Worm (Caenorhabditis elegans) whole organism, midembryonic: ENCODE measurements around the gene glct-6.

ENCODE experiments used
- T22C8.4 ChIP-seq: fragments of 200-800 bp; sonication (Bioruptor generic); IDR thresholded peaks from 2 replicates; pipeline ENCODE4 v1.3.6; 2022; ENCODE audit warnings: missing genetic modification characterization, missing compliant biosample characterization
- cog-1 ChIP-seq: sonication (generic microtip); optimal IDR thresholded peaks from 2 replicates; lab custom pipeline; 2016; ENCODE audit warnings: missing genetic modification characterization, missing compliant biosample characterization
- flt-1 ChIP-seq: fragments of 200-800 bp; sonication (Bioruptor generic); IDR thresholded peaks from 2 replicates; pipeline ENCODE4 v1.3.6; 2022; ENCODE audit warnings: missing genetic modification characterization, missing compliant biosample characterization
- klf-2 ChIP-seq: fragments of 200-800 bp; sonication (Bioruptor generic); conservative IDR thresholded peaks from 2 replicates; pipeline ENCODE4 v1.3.6; 2022; ENCODE audit warnings: missing genetic modification reagents, missing genetic modification characterization, missing compliant biosample characterization
- med-1 ChIP-seq: sonication (generic microtip); optimal IDR thresholded peaks from 2 replicates; lab custom pipeline; 2017; ENCODE audit warnings: missing genetic modification characterization, mild to moderate bottlenecking, missing compliant biosample characterization, antibody characterized with exemption, missing genetic modification reagents; ENCODE audit not compliant: insufficient read depth
- ref-1 ChIP-seq: fragments of 200-800 bp; sonication (Bioruptor generic); conservative IDR thresholded peaks from 2 replicates; pipeline ENCODE4 v1.3.6; 2022; ENCODE audit warnings: missing genetic modification reagents, missing genetic modification characterization, missing compliant biosample characterization
- tab-1 ChIP-seq: fragments of 200-800 bp; sonication (Bioruptor generic); IDR thresholded peaks from 2 replicates; pipeline ENCODE4 v1.3.6; 2022; ENCODE audit warnings: missing genetic modification characterization, missing compliant biosample characterization
- ztf-23 ChIP-seq: fragments of 200-800 bp; sonication (Bioruptor generic); IDR thresholded peaks from 2 replicates; pipeline ENCODE4 v1.3.6; 2022; ENCODE audit warnings: missing genetic modification reagents, missing genetic modification characterization, missing compliant biosample characterization
- ztf-29 ChIP-seq: fragments of 200-800 bp; sonication (Bioruptor generic); IDR thresholded peaks from 2 replicates; pipeline ENCODE4 v1.3.6; 2022; ENCODE audit warnings: missing genetic modification reagents, missing genetic modification characterization, missing compliant biosample characterization

glct-6 gene

ce11 chrIV:3783910-3784309, at the start of gene glct-6:
glct-6 (plus strand) TSS chrIV:3784210.
- TF ChIP-seq cog-1 (tag; lab: Kevin White, UChicago) (no peak), klf-2 (no peak), T22C8.4 (no peak), ztf-29 (GFP tag; lab: Robert Waterston, UW) (no peak), tab-1 (no peak), flt-1 (GFP tag; lab: Robert Waterston, UW) (no peak), med-1 (no peak), ztf-23 (GFP tag; lab: Robert Waterston, UW) (no peak), ref-1 (GFP tag; lab: Robert Waterston, UW) (no peak)

- TF ChIP-seq ref-1 (GFP tag; lab: Robert Waterston, UW) (no peak), ztf-23 (GFP tag; lab: Robert Waterston, UW) (no peak), cog-1 (tag; lab: Kevin White, UChicago) (no peak), flt-1 (GFP tag; lab: Robert Waterston, UW) (no peak), ztf-29 (GFP tag; lab: Robert Waterston, UW) (no peak), T22C8.4 (no peak), med-1 (no peak), tab-1 (no peak), klf-2 (no peak)
These were observed 47.8 kb upstream of the glct-6 start for ce11 chrIV:3736244-3736643.

- no peak for TF ChIP-seq med-1
- no peak for TF ChIP-seq cog-1 (tag; lab: Kevin White, UChicago)
- no peak for TF ChIP-seq flt-1 (GFP tag; lab: Robert Waterston, UW)
- no peak for TF ChIP-seq ztf-29 (GFP tag; lab: Robert Waterston, UW)
- peak; percentile 36; the same call in 1 of the 2 replicates for TF ChIP-seq T22C8.4
These were observed 45.2 kb upstream of the glct-6 start, which contains the start of gene nape-2 for ce11 chrIV:3738655-3739403. nape-2 (minus strand) TSS chrIV:3738925.

ce11 chrIV:3740830-3741477, 43.1 kb upstream of the glct-6 start, which contains the start of gene nape-1:
nape-1 (minus strand) TSS chrIV:3740880.
- TF ChIP-seq tab-1 (no peak), ztf-23 (GFP tag; lab: Robert Waterston, UW) (no peak), klf-2 (no peak), ztf-29 (GFP tag; lab: Robert Waterston, UW) (no peak), T22C8.4 (no peak), cog-1 (tag; lab: Kevin White, UChicago) (no peak), ref-1 (GFP tag; lab: Robert Waterston, UW) (no peak), med-1 (no peak), flt-1 (GFP tag; lab: Robert Waterston, UW) (no peak)

- TF ChIP-seq klf-2 (no peak), tab-1 (no peak), med-1 (no peak), T22C8.4 (no peak)
These were observed 42.1 kb upstream of the glct-6 start for ce11 chrIV:3741874-3742273.

- peak; percentile 79 for TF ChIP-seq cog-1 (tag; lab: Kevin White, UChicago)
- 0 out of 2 replicates have a peak, but pooled peaks have one; percentile 47 for TF ChIP-seq flt-1 (GFP tag; lab: Robert Waterston, UW)
- no peak for TF ChIP-seq ztf-23 (GFP tag; lab: Robert Waterston, UW)
- no peak for TF ChIP-seq klf-2
- TF ChIP-seq T22C8.4 = peak; percentile 85
These were observed 41.6 kb upstream of the glct-6 start for ce11 chrIV:3742426-3742839.

- TF ChIP-seq ref-1 (GFP tag; lab: Robert Waterston, UW) (no peak), cog-1 (tag; lab: Kevin White, UChicago) (no peak), tab-1 (no peak), ztf-29 (GFP tag; lab: Robert Waterston, UW) (no peak), T22C8.4 (no peak), ztf-23 (GFP tag; lab: Robert Waterston, UW) (no peak), flt-1 (GFP tag; lab: Robert Waterston, UW) (no peak), med-1 (no peak)
These were observed 40.3 kb upstream of the glct-6 start, which contains the start of gene siah-1 for ce11 chrIV:3743748-3744147. siah-1 (plus strand) TSS chrIV:3744048.

- TF ChIP-seq ztf-29 (GFP tag; lab: Robert Waterston, UW) = no peak
- no peak for TF ChIP-seq ztf-23 (GFP tag; lab: Robert Waterston, UW)
- no peak for TF ChIP-seq tab-1
- TF ChIP-seq med-1 = no peak
- TF ChIP-seq cog-1 (tag; lab: Kevin White, UChicago) = no peak
- no peak for TF ChIP-seq ref-1 (GFP tag; lab: Robert Waterston, UW)
- TF ChIP-seq flt-1 (GFP tag; lab: Robert Waterston, UW) = no peak
- no peak for TF ChIP-seq klf-2
- no peak for TF ChIP-seq T22C8.4
These were observed 38.2 kb upstream of the glct-6 start for ce11 chrIV:3745806-3746205.

ce11 chrIV:3751001-3751400, 33.0 kb upstream of the glct-6 start, which contains the start of gene ugt-45:
ugt-45 (minus strand) TSS chrIV:3751101.
- TF ChIP-seq cog-1 (tag; lab: Kevin White, UChicago) = no peak
- no peak for TF ChIP-seq klf-2
- TF ChIP-seq flt-1 (GFP tag; lab: Robert Waterston, UW) = no peak
- TF ChIP-seq ztf-23 (GFP tag; lab: Robert Waterston, UW) = no peak
- no peak for TF ChIP-seq tab-1
- TF ChIP-seq T22C8.4 = no peak
- TF ChIP-seq ref-1 (GFP tag; lab: Robert Waterston, UW) = no peak
- no peak for TF ChIP-seq ztf-29 (GFP tag; lab: Robert Waterston, UW)
- TF ChIP-seq med-1 = no peak

ce11 chrIV:3752276-3752675, 31.7 kb upstream of the glct-6 start:
- TF ChIP-seq klf-2 (no peak), ztf-23 (GFP tag; lab: Robert Waterston, UW) (no peak), med-1 (no peak), ref-1 (GFP tag; lab: Robert Waterston, UW) (no peak), ztf-29 (GFP tag; lab: Robert Waterston, UW) (no peak), tab-1 (no peak), T22C8.4 (no peak), cog-1 (tag; lab: Kevin White, UChicago) (no peak), flt-1 (GFP tag; lab: Robert Waterston, UW) (no peak)
